Fruit fly (Drosophila melanogaster): ENCODE results near the gene wus.

The wus gene

DNA sequence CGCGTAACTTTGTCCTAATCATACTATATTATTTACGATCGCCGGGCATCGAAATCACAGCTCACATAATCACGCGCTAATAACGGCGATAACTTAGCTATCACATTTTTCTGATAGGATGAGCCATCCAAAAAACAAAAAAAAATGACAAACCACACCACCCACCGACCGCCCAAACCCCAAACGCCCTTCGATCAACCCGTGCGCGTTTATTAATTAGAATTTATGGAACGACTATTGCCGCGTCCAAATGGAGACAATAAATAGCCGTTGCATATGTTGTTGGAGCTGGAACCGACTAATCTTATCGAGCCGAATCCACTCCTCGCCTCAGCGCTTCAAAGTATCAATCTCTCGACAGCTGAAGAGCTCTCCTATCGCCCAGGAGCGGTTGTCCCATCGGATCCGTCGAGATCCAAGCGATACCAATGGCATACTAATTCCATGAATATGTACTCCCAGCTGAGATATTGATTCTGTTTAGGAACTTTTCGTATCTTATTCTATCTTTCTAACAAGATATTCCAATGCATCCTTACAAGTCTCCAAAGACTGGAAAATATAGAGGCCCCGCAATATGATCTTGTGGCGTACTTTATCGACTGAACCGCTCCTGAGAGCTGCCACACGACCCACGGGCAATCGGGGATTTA is 16.5 kb downstream of the wus start:
- TF ChIP-seq Dif (GFP tag; optimal IDR thresholded peaks at IDR 0.05; ENCODE audit: partially characterized antibody) (no peak), HLH106 (tag; optimal IDR thresholded peaks at IDR 0.05) (peak; percentile 31), woc (GFP tag; optimal IDR thresholded peaks at IDR 0.05) (no peak), Rel (GFP tag; optimal IDR thresholded peaks at IDR 0.05) (no peak), Rel (tag; optimal IDR thresholded peaks at IDR 0.05) (peak; percentile 28), foxo (GFP tag; optimal IDR thresholded peaks at IDR 0.05) (peak in 1 of 2 experiments; percentile 10), Vsx2 (GFP tag; optimal IDR thresholded peaks at IDR 0.05; ENCODE audit: partially characterized antibody) (no peak), psq (GFP tag; optimal IDR thresholded peaks at IDR 0.05) (no peak), h (GFP tag; optimal IDR thresholded peaks at IDR 0.05) (peak; percentile 83), fru (GFP tag; optimal IDR thresholded peaks at IDR 0.05) (peak; percentile 6)

DNA sequence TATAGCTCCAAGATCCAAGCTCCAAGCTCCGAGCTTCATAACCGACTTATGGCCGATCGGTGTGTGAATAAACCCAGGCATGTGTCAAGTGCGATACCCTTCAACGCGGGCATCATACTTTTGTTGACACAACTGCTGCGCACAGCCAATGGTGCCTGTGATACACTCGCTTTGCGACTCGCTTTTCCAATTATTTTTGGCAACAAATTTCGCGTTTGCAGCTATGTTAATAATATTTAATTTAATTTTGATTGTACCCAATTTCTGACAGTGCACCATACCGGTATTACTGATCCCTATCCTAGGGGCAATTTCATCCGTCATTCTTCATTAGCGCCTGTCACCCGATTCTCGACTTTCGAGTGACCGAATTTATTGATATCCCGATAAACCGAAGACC is 17.2 kb downstream of the wus start:
- TF ChIP-seq Jra (GFP tag; optimal IDR thresholded peaks at IDR 0.05) (no peak), Dif (GFP tag; optimal IDR thresholded peaks at IDR 0.05; ENCODE audit: partially characterized antibody) (no peak), Hr83 (GFP tag; optimal IDR thresholded peaks at IDR 0.05; ENCODE audit: poor library complexity, severe bottlenecking) (no peak), CrebA (GFP tag; optimal IDR thresholded peaks at IDR 0.05; ENCODE audit: borderline replicate concordance) (no peak), brk (GFP tag; optimal IDR thresholded peaks at IDR 0.05) (no peak), OdsH (GFP tag; optimal IDR thresholded peaks at IDR 0.05) (peak; percentile 6), Hr78 (GFP tag; optimal IDR thresholded peaks at IDR 0.05) (no peak), Myc (optimal IDR thresholded peaks at IDR 0.05) (no peak), Abd-B (GFP tag; optimal IDR thresholded peaks at IDR 0.05) (no peak), foxo (GFP tag; optimal IDR thresholded peaks at IDR 0.05) (no peak), rgr (GFP tag; optimal IDR thresholded peaks at IDR 0.05) (peak; percentile 23), Dfd (GFP tag; optimal IDR thresholded peaks at IDR 0.05) (no peak), dl (GFP tag; optimal IDR thresholded peaks at IDR 0.05; ENCODE audit: insufficient read depth in 1 of 2, partially characterized antibody in 2 of 2) (no peak), fru (GFP tag; optimal IDR thresholded peaks at IDR 0.05) (no peak), Vsx2 (GFP tag; optimal IDR thresholded peaks at IDR 0.05; ENCODE audit: partially characterized antibody) (no peak), Mio (GFP tag; optimal IDR thresholded peaks at IDR 0.05) (no peak), psq (GFP tag; optimal IDR thresholded peaks at IDR 0.05) (peak; percentile 6), dsf (GFP tag; optimal IDR thresholded peaks at IDR 0.05; ENCODE audit: borderline replicate concordance) (no peak), Hnf4 (GFP tag; optimal IDR thresholded peaks at IDR 0.05) (no peak), h (GFP tag; optimal IDR thresholded peaks at IDR 0.05) (peak; percentile 15), dmrt93B (GFP tag; optimal IDR thresholded peaks at IDR 0.05) (no peak), pan (optimal IDR thresholded peaks at IDR 0.05) (no peak), jim (GFP tag; optimal IDR thresholded peaks at IDR 0.05) (no peak), CG9705 (GFP tag; optimal IDR thresholded peaks at IDR 0.05) (no peak), ey (GFP tag; optimal IDR thresholded peaks at IDR 0.05) (peak; percentile 1), Sp1 (GFP tag; optimal IDR thresholded peaks at IDR 0.05) (no peak), HLH106 (tag; optimal IDR thresholded peaks at IDR 0.05) (no peak), sage (GFP tag; optimal IDR thresholded peaks at IDR 0.05) (no peak)

DNA sequence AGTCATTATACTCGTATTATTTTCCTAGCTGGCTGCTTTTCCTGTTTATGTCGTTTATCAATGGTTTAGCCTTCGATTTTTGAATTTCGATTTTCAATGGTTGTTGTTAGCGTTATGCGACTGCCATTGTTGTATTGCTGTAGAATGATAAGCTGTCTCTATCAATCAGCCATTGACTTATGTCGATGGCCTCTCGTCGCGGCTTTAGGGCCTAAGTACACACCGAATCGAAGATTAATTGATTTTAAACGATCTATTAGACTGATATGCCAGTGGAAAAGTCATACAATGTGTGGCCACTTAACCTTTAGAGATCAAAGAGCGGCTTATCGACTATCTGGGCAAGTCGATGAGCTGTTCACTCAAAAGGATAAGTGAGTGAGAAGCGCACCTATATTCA is 18.0 kb downstream of the wus start:
- no peak for TF ChIP-seq Rel (GFP tag; optimal IDR thresholded peaks at IDR 0.05)
- no peak for TF ChIP-seq Rel (tag; optimal IDR thresholded peaks at IDR 0.05)

DNA sequence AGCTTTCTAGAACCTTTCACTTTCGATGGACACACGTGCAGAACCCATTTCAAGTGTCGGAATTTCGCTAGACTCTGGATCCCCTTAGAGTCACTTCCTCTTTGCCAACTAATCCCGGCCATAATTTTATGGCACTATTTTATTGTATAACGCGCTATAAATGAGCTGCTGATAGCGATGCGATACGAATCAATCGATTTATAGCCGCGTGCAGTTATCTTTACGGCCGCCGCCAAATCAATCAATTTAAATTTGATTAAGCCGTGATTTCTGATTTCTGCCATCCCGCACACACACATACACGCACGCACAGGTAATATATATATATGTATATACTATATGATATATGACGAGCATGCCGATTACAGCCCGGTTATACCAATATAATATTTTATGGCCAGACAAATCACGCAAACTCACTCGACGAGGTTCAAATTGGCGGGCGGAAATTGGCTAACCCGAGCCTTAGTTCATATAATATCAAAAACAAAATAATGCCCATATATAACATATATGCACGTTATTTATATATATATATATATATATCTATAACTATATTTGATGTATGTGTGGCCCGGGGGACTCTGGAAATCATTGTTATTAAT is 19.9 kb downstream of the wus start:
- TF ChIP-seq psq (GFP tag; optimal IDR thresholded peaks at IDR 0.05) (no peak), foxo (GFP tag; optimal IDR thresholded peaks at IDR 0.05) (no peak), Myc (optimal IDR thresholded peaks at IDR 0.05) (no peak), brk (GFP tag; optimal IDR thresholded peaks at IDR 0.05) (no peak), N (GFP tag; optimal IDR thresholded peaks at IDR 0.05) (no peak), dl (GFP tag; optimal IDR thresholded peaks at IDR 0.05; ENCODE audit: insufficient read depth in 1 of 2, partially characterized antibody in 2 of 2) (no peak), CG32264 (GFP tag; optimal IDR thresholded peaks at IDR 0.05) (no peak), sv (GFP tag; optimal IDR thresholded peaks at IDR 0.05) (no peak), GATAd (GFP tag; optimal IDR thresholded peaks at IDR 0.05) (no peak), OdsH (GFP tag; optimal IDR thresholded peaks at IDR 0.05) (no peak), Sp1 (GFP tag; optimal IDR thresholded peaks at IDR 0.05) (no peak), fru (GFP tag; optimal IDR thresholded peaks at IDR 0.05) (no peak), Rel (GFP tag; optimal IDR thresholded peaks at IDR 0.05) (no peak), Rel (tag; optimal IDR thresholded peaks at IDR 0.05) (no peak), Abd-B (GFP tag; optimal IDR thresholded peaks at IDR 0.05) (no peak), br (GFP tag; optimal IDR thresholded peaks at IDR 0.05) (no peak), HLH106 (tag; optimal IDR thresholded peaks at IDR 0.05) (no peak), rgr (GFP tag; optimal IDR thresholded peaks at IDR 0.05) (no peak), sage (GFP tag; optimal IDR thresholded peaks at IDR 0.05) (no peak), usp (GFP tag; optimal IDR thresholded peaks at IDR 0.05) (no peak)
